Worm (Caenorhabditis elegans) whole organism, early embryonic: ENCODE measurements around the gene F47F2.1.

Source experiments
- B0310.2 ChIP-seq: sonication (generic microtip); optimal IDR thresholded peaks from 2 replicates; lab custom pipeline; 2016; ENCODE audit warnings: mild to moderate bottlenecking, missing genetic modification characterization, missing compliant biosample characterization
- F13C5.2 ChIP-seq: sonication (generic microtip); optimal IDR thresholded peaks from 2 replicates; lab custom pipeline; 2017; ENCODE audit warnings: mild to moderate bottlenecking, missing genetic modification characterization, inconsistent platforms, missing compliant biosample characterization
- aly-1 ChIP-seq: sonication (generic microtip); optimal IDR thresholded peaks from 2 replicates; lab custom pipeline; 2016; ENCODE audit warnings: missing genetic modification characterization, missing compliant biosample characterization
- ama-1 ChIP-seq: fragments of 150-350 bp; optimal IDR thresholded peaks from 2 replicates; lab custom pipeline; 2014
- ceh-13 ChIP-seq: fragments of 200-800 bp; sonication (Bioruptor generic); optimal IDR thresholded peaks from 2 replicates; lab custom pipeline; 2018; ENCODE audit warnings: mild to moderate bottlenecking, missing genetic modification characterization, missing compliant biosample characterization
- ceh-36 ChIP-seq: sonication (generic microtip); optimal IDR thresholded peaks from 2 replicates; lab custom pipeline; 2016; ENCODE audit warnings: missing genetic modification characterization, inconsistent platforms, missing compliant biosample characterization
- ets-7 ChIP-seq: sonication (generic microtip); optimal IDR thresholded peaks from 2 replicates; lab custom pipeline; 2016; ENCODE audit warnings: missing genotype, missing genetic modification characterization, missing compliant biosample characterization
- flt-1 ChIP-seq: fragments of 200-800 bp; sonication (Bioruptor generic); IDR thresholded peaks from 2 replicates; pipeline ENCODE4 v1.3.6; 2022; ENCODE audit warnings: missing genetic modification characterization, missing compliant biosample characterization
- hmbx-1 ChIP-seq: sonication (generic microtip); optimal IDR thresholded peaks from 2 replicates; lab custom pipeline; 2016; ENCODE audit warnings: mild to moderate bottlenecking, missing genetic modification characterization, missing compliant biosample characterization
- hmg-4 ChIP-seq: fragments of 200-800 bp; sonication (Bioruptor generic); optimal IDR thresholded peaks from 2 replicates; lab custom pipeline; 2018; ENCODE audit warnings: mild to moderate bottlenecking, missing genetic modification characterization, missing compliant biosample characterization
- hnd-1 ChIP-seq: sonication (generic microtip); optimal IDR thresholded peaks from 2 replicates; lab custom pipeline; 2016; ENCODE audit warnings: missing genetic modification characterization, missing compliant biosample characterization
- pes-1 ChIP-seq: fragments of 200-800 bp; sonication (Bioruptor generic); IDR thresholded peaks from 2 replicates; pipeline ENCODE4 v1.3.6; 2022; ENCODE audit warnings: missing genetic modification reagents, missing genetic modification characterization, missing compliant biosample characterization
- scrt-1 ChIP-seq: fragments of 200-800 bp; sonication (Bioruptor generic); IDR thresholded peaks from 2 replicates; pipeline ENCODE4 v1.3.6; 2022; ENCODE audit warnings: missing genetic modification characterization, missing compliant biosample characterization
- sea-1 ChIP-seq: fragments of 200-800 bp; sonication (Bioruptor generic); conservative IDR thresholded peaks from 2 replicates; pipeline ENCODE4 v1.3.6; 2022; ENCODE audit warnings: missing genetic modification characterization, missing compliant biosample characterization
- tbx-11 ChIP-seq: fragments of 200-800 bp; sonication (Bioruptor generic); IDR thresholded peaks from 2 replicates; pipeline ENCODE4 v1.3.6; 2022; ENCODE audit warnings: missing genetic modification characterization, missing compliant biosample characterization
- tbx-37 ChIP-seq: fragments of 200-800 bp; sonication (Bioruptor generic); conservative IDR thresholded peaks from 2 replicates; pipeline ENCODE4 v1.3.6; 2022; ENCODE audit warnings: missing genetic modification reagents, missing genetic modification characterization, missing compliant biosample characterization
- tra-4 ChIP-seq: sonication (generic microtip); optimal IDR thresholded peaks from 2 replicates; lab custom pipeline; 2017; ENCODE audit warnings: missing genetic modification characterization, missing compliant biosample characterization

F47F2.1 gene

ce11 chrX:3878233-3878632 lies at the start of gene F47F2.1:
Gene F47F2.1 (plus strand): TSS chrX:3878533.
- no peak for TF ChIP-seq aly-1
- no peak for TF ChIP-seq F13C5.2
- no peak for TF ChIP-seq pes-1 (GFP tag; lab: Robert Waterston, UW)
- no peak for TF ChIP-seq flt-1 (GFP tag; lab: Robert Waterston, UW)

ce11 chrX:3828598-3829204 lies 49.6 kb upstream of the F47F2.1 start:
- TF ChIP-seq pes-1 (GFP tag; lab: Robert Waterston, UW): no peak
- TF ChIP-seq flt-1 (GFP tag; lab: Robert Waterston, UW): no peak
- TF ChIP-seq sea-1 (GFP tag; lab: Robert Waterston, UW): no peak
- TF ChIP-seq hmg-4 (GFP tag; lab: Kevin White, UChicago): no peak
- no peak for TF ChIP-seq hmbx-1 (tag; lab: Kevin White, UChicago)
- TF ChIP-seq tbx-11 (GFP tag; lab: Robert Waterston, UW): no peak
- TF ChIP-seq B0310.2 (tag; lab: Kevin White, UChicago): no peak

ce11 chrX:3829605-3830004 lies 48.7 kb upstream of the F47F2.1 start:
- TF ChIP-seq hmbx-1 (tag; lab: Kevin White, UChicago) (no peak), tbx-37 (GFP tag; lab: Robert Waterston, UW) (no peak), flt-1 (GFP tag; lab: Robert Waterston, UW) (no peak), B0310.2 (tag; lab: Kevin White, UChicago) (no peak), ceh-13 (GFP tag; lab: Kevin White, UChicago) (no peak), hmg-4 (GFP tag; lab: Kevin White, UChicago) (no peak), hnd-1 (tag; lab: Kevin White, UChicago) (no peak)

- TF ChIP-seq sea-1 (GFP tag; lab: Robert Waterston, UW) (no peak), tbx-11 (GFP tag; lab: Robert Waterston, UW) (no peak)
Observed at ce11 chrX:3830872-3831271, 47.5 kb upstream of the F47F2.1 start.

ce11 chrX:3832059-3832641 lies 46.2 kb upstream of the F47F2.1 start:
- no peak for TF ChIP-seq ceh-36 (tag; lab: Kevin White, UChicago)
- TF ChIP-seq hmbx-1 (tag; lab: Kevin White, UChicago): no peak
- TF ChIP-seq tbx-11 (GFP tag; lab: Robert Waterston, UW): no peak

- no peak for TF ChIP-seq flt-1 (GFP tag; lab: Robert Waterston, UW)
- TF ChIP-seq aly-1: no peak
- TF ChIP-seq hmbx-1 (tag; lab: Kevin White, UChicago): no peak
- TF ChIP-seq hmg-4 (GFP tag; lab: Kevin White, UChicago): no peak
- TF ChIP-seq tbx-11 (GFP tag; lab: Robert Waterston, UW): no peak
- TF ChIP-seq tra-4 (tag; lab: Kevin White, UChicago): no peak
- no peak for TF ChIP-seq pes-1 (GFP tag; lab: Robert Waterston, UW)
- no peak for TF ChIP-seq ceh-36 (tag; lab: Kevin White, UChicago)
- TF ChIP-seq ama-1 (lab: Kevin White, UChicago): no peak
- no peak for TF ChIP-seq scrt-1
Observed at ce11 chrX:3833964-3834840, 44.1 kb upstream of the F47F2.1 start.

ce11 chrX:3835632-3836031 lies 42.7 kb upstream of the F47F2.1 start:
- no peak for TF ChIP-seq sea-1 (GFP tag; lab: Robert Waterston, UW)
- no peak for TF ChIP-seq ets-7 (tag; lab: Kevin White, UChicago)
- TF ChIP-seq flt-1 (GFP tag; lab: Robert Waterston, UW): no peak
- TF ChIP-seq scrt-1: no peak
- TF ChIP-seq pes-1 (GFP tag; lab: Robert Waterston, UW): no peak
- no peak for TF ChIP-seq hnd-1 (tag; lab: Kevin White, UChicago)
- TF ChIP-seq ceh-13 (GFP tag; lab: Kevin White, UChicago): no peak
- TF ChIP-seq tbx-37 (GFP tag; lab: Robert Waterston, UW): no peak
- TF ChIP-seq B0310.2 (tag; lab: Kevin White, UChicago): no peak
- no peak for TF ChIP-seq tbx-11 (GFP tag; lab: Robert Waterston, UW)
- TF ChIP-seq ama-1 (lab: Kevin White, UChicago): no peak
- no peak for TF ChIP-seq aly-1
- TF ChIP-seq hmg-4 (GFP tag; lab: Kevin White, UChicago): no peak
- TF ChIP-seq F13C5.2: no peak
- TF ChIP-seq ceh-36 (tag; lab: Kevin White, UChicago): no peak
- TF ChIP-seq hmbx-1 (tag; lab: Kevin White, UChicago): no peak
- TF ChIP-seq tra-4 (tag; lab: Kevin White, UChicago): no peak

- TF ChIP-seq ama-1 (lab: Kevin White, UChicago) (no peak), flt-1 (GFP tag; lab: Robert Waterston, UW) (no peak), tbx-11 (GFP tag; lab: Robert Waterston, UW) (no peak), F13C5.2 (no peak), hmg-4 (GFP tag; lab: Kevin White, UChicago) (no peak), tra-4 (tag; lab: Kevin White, UChicago) (no peak), ets-7 (tag; lab: Kevin White, UChicago) (no peak), tbx-37 (GFP tag; lab: Robert Waterston, UW) (no peak), aly-1 (no peak), hnd-1 (tag; lab: Kevin White, UChicago) (no peak), B0310.2 (tag; lab: Kevin White, UChicago) (no peak), scrt-1 (no peak), hmbx-1 (tag; lab: Kevin White, UChicago) (no peak), pes-1 (GFP tag; lab: Robert Waterston, UW) (no peak), ceh-36 (tag; lab: Kevin White, UChicago) (no peak), ceh-13 (GFP tag; lab: Kevin White, UChicago) (no peak), sea-1 (GFP tag; lab: Robert Waterston, UW) (no peak)
Observed at ce11 chrX:3837752-3838159, 40.6 kb upstream of the F47F2.1 start.
